Worm (Caenorhabditis elegans): ENCODE measurements around the gene eef-1A.1.
A peak's percentile ranks its signal among the peaks of the same experiment; 100 is the strongest.

The eef-1A.1 gene

ce11 chrIII:7019724-7020123, 48.2 kb upstream of the eef-1A.1 start:
- TF ChIP-seq unc-120 (tag; optimal IDR thresholded peaks at IDR 0.05; ENCODE audit: poor library complexity, severe bottlenecking) = no peak
- TF ChIP-seq unc-62 (GFP tag; optimal IDR thresholded peaks at IDR 0.05) = no peak
- no peak for TF ChIP-seq tbx-8 (GFP tag; optimal IDR thresholded peaks at IDR 0.05)
- TF ChIP-seq blmp-1 (tag; optimal IDR thresholded peaks at IDR 0.05) = no peak
- TF ChIP-seq nhr-12 (tag; optimal IDR thresholded peaks at IDR 0.05) = no peak
- no peak for TF ChIP-seq unc-39 (tag; optimal IDR thresholded peaks at IDR 0.05)
- TF ChIP-seq snpc-4 (tag; optimal IDR thresholded peaks at IDR 0.05) = no peak

- TF ChIP-seq ceh-83 (GFP tag; optimal IDR thresholded peaks at IDR 0.05) (no peak), drap-1 (GFP tag; optimal IDR thresholded peaks at IDR 0.05) (no peak), elt-3 (tag; optimal IDR thresholded peaks at IDR 0.05) (no peak), ceh-39 (tag; optimal IDR thresholded peaks at IDR 0.05) (no peak), nhr-28 (tag; optimal IDR thresholded peaks at IDR 0.05) (no peak), blmp-1 (tag; optimal IDR thresholded peaks at IDR 0.05) (no peak), bed-3 (GFP tag; optimal IDR thresholded peaks at IDR 0.05) (no peak), unc-39 (tag; optimal IDR thresholded peaks at IDR 0.05) (no peak), zip-8 (tag; optimal IDR thresholded peaks at IDR 0.05) (no peak), nhr-12 (tag; optimal IDR thresholded peaks at IDR 0.05) (no peak), hlh-1 (tag; optimal IDR thresholded peaks at IDR 0.05) (no peak), mab-5 (tag; optimal IDR thresholded peaks at IDR 0.05) (no peak)
Measured at ce11 chrIII:7013764-7014163, 42.3 kb upstream of the eef-1A.1 start.

- TF ChIP-seq ces-1 (GFP tag; optimal IDR thresholded peaks at IDR 0.05) (peak; percentile 33), sptf-1 (tag; optimal IDR thresholded peaks at IDR 0.05) (no peak)
Measured at ce11 chrIII:7012060-7012459, 40.5 kb upstream of the eef-1A.1 start.

- no peak for TF ChIP-seq bed-3 (GFP tag; optimal IDR thresholded peaks at IDR 0.05)
- no peak for TF ChIP-seq lin-13 (tag; optimal IDR thresholded peaks at IDR 0.05)
Measured at ce11 chrIII:7008836-7009235, 37.3 kb upstream of the eef-1A.1 start, which contains the start of gene lgc-38. lgc-38 (plus strand) TSS chrIII:7009136.

- TF ChIP-seq nhr-2 (tag; optimal IDR thresholded peaks at IDR 0.05) (no peak), unc-39 (tag; optimal IDR thresholded peaks at IDR 0.05) (no peak), lin-13 (tag; optimal IDR thresholded peaks at IDR 0.05) (no peak), ham-2 (GFP tag; optimal IDR thresholded peaks at IDR 0.05) (no peak), hlh-1 (tag; optimal IDR thresholded peaks at IDR 0.05) (no peak), tbx-8 (GFP tag; optimal IDR thresholded peaks at IDR 0.05) (no peak), ceh-83 (GFP tag; optimal IDR thresholded peaks at IDR 0.05) (no peak), mls-2 (tag; optimal IDR thresholded peaks at IDR 0.05) (no peak), nhr-12 (tag; optimal IDR thresholded peaks at IDR 0.05) (no peak), sem-2 (GFP tag; optimal IDR thresholded peaks at IDR 0.05) (no peak), ceh-43 (GFP tag; optimal IDR thresholded peaks at IDR 0.05) (no peak), nhr-76 (tag; optimal IDR thresholded peaks at IDR 0.05) (no peak), nhr-28 (tag; optimal IDR thresholded peaks at IDR 0.05) (no peak), sptf-1 (tag; optimal IDR thresholded peaks at IDR 0.05) (no peak), zip-8 (tag; optimal IDR thresholded peaks at IDR 0.05) (no peak), unc-120 (tag; optimal IDR thresholded peaks at IDR 0.05; ENCODE audit: poor library complexity, severe bottlenecking) (no peak), ztf-11 (tag; optimal IDR thresholded peaks at IDR 0.05) (no peak), mab-5 (tag; optimal IDR thresholded peaks at IDR 0.05) (no peak), ces-1 (GFP tag; optimal IDR thresholded peaks at IDR 0.05) (no peak)
Measured at ce11 chrIII:7005350-7005749, 33.8 kb upstream of the eef-1A.1 start, which contains the start of gene C06E8.5. C06E8.5 (minus strand) TSS chrIII:7005450.

- TF ChIP-seq mab-5 (tag; optimal IDR thresholded peaks at IDR 0.05) (no peak), blmp-1 (tag; optimal IDR thresholded peaks at IDR 0.05) (no peak), lsy-2 (tag; optimal IDR thresholded peaks at IDR 0.05) (no peak), elt-3 (tag; optimal IDR thresholded peaks at IDR 0.05) (no peak)
Measured at ce11 chrIII:7002143-7002542, 30.6 kb upstream of the eef-1A.1 start.

- no peak for TF ChIP-seq nhr-76 (tag; optimal IDR thresholded peaks at IDR 0.05)
- no peak for TF ChIP-seq sptf-1 (tag; optimal IDR thresholded peaks at IDR 0.05)
- TF ChIP-seq unc-39 (tag; optimal IDR thresholded peaks at IDR 0.05) = no peak
- no peak for TF ChIP-seq mab-5 (tag; optimal IDR thresholded peaks at IDR 0.05)
- TF ChIP-seq lin-32 (GFP tag; optimal IDR thresholded peaks at IDR 0.05) = no peak
- no peak for TF ChIP-seq ceh-43 (GFP tag; optimal IDR thresholded peaks at IDR 0.05)
- no peak for TF ChIP-seq hlh-1 (tag; optimal IDR thresholded peaks at IDR 0.05)
- no peak for TF ChIP-seq elt-1 (tag; optimal IDR thresholded peaks at IDR 0.05; ENCODE audit: borderline replicate concordance, insufficient read depth)
- no peak for TF ChIP-seq M03D4.4 (tag; optimal IDR thresholded peaks at IDR 0.05)
- TF ChIP-seq lin-13 (tag; optimal IDR thresholded peaks at IDR 0.05) = no peak
- TF ChIP-seq nhr-237 (tag; optimal IDR thresholded peaks at IDR 0.05) = no peak
- TF ChIP-seq blmp-1 (tag; optimal IDR thresholded peaks at IDR 0.05) = no peak
- TF ChIP-seq snpc-4 (tag; optimal IDR thresholded peaks at IDR 0.05) = no peak
- no peak for TF ChIP-seq unc-120 (tag; optimal IDR thresholded peaks at IDR 0.05; ENCODE audit: poor library complexity, severe bottlenecking)
- no peak for TF ChIP-seq ces-1 (GFP tag; optimal IDR thresholded peaks at IDR 0.05)
- TF ChIP-seq cnd-1 (tag; optimal IDR thresholded peaks at IDR 0.05) = no peak
- no peak for TF ChIP-seq mep-1 (tag; optimal IDR thresholded peaks at IDR 0.05)
- no peak for TF ChIP-seq flh-1 (GFP tag; optimal IDR thresholded peaks at IDR 0.05)
- TF ChIP-seq ham-2 (GFP tag; optimal IDR thresholded peaks at IDR 0.05) = no peak
- no peak for TF ChIP-seq ceh-83 (GFP tag; optimal IDR thresholded peaks at IDR 0.05)
Measured at ce11 chrIII:6993179-6993578, 21.7 kb upstream of the eef-1A.1 start.
